Worm (Caenorhabditis elegans) whole organism, L2 larva: ENCODE results near the gene gpa-6.

Experiments used
- peb-1 ChIP-seq: fragments of 150-350 bp; optimal IDR thresholded peaks from 2 replicates; lab custom pipeline; 2014; ENCODE audit warnings: missing biosample characterization, missing genetic modification characterization
- skn-1 ChIP-seq: sonication (generic microtip); optimal IDR thresholded peaks from 2 replicates; lab custom pipeline; 2017; ENCODE audit warnings: missing biosample characterization, missing genetic modification characterization

ce11 chrX:13223437-13223836 lies 32.4 kb downstream of the gpa-6 start, which contains the start of gene skr-20:
- TF ChIP-seq skn-1 (tag; lab: Kevin White, UChicago) (no peak), peb-1 (tag; lab: Kevin White, UChicago) (no peak)
